Worm (Caenorhabditis elegans) whole organism, L4 larva: ENCODE results near the gene ZK1073.2.

Experiments used
- D1046.2 ChIP-seq: fragments of 200-800 bp; sonication (Bioruptor generic); IDR thresholded peaks from 2 replicates; pipeline ENCODE4 v1.3.6; 2022; ENCODE audit warnings: missing genetic modification characterization, missing compliant biosample characterization
- F44E2.7 ChIP-seq: fragments of 200-800 bp; sonication (Bioruptor generic); IDR thresholded peaks from 2 replicates; pipeline ENCODE4 v2.1.2; 2022; ENCODE audit warnings: missing genetic modification characterization, missing compliant biosample characterization
- R02D3.7 ChIP-seq: fragments of 150-350 bp; sonication (generic microtip); optimal IDR thresholded peaks from 3 replicates; lab custom pipeline; 2014; ENCODE audit warnings: missing biosample characterization, missing genetic modification characterization
- T26A8.4 ChIP-seq: fragments of 200-800 bp; sonication (Bioruptor generic); IDR thresholded peaks from 2 replicates; pipeline ENCODE4 v1.3.6; 2022; ENCODE audit warnings: missing genetic modification characterization, missing compliant biosample characterization
- ZK546.5 ChIP-seq, 2 experiments: sonication (generic microtip); optimal IDR thresholded peaks; 2 replicates each; lab custom pipeline; 2017; ENCODE audit warnings: missing biosample characterization in 2 of 2, missing genetic modification characterization in 2 of 2
- ama-1 ChIP-seq: fragments of 150-350 bp; optimal IDR thresholded peaks from 2 replicates; lab custom pipeline; 2014; ENCODE audit warnings: inconsistent platforms, mixed read lengths
- arid-1 ChIP-seq: fragments of 200-800 bp; sonication (Bioruptor generic); conservative IDR thresholded peaks from 2 replicates; pipeline ENCODE4 v1.3.6; 2022; ENCODE audit warnings: missing genetic modification reagents, missing genetic modification characterization, missing compliant biosample characterization
- ceh-20 ChIP-seq: fragments of 200-800 bp; sonication (Bioruptor generic); IDR thresholded peaks from 2 replicates; pipeline ENCODE4 v1.3.6; 2022; ENCODE audit warnings: missing genetic modification reagents, missing genetic modification characterization, missing compliant biosample characterization
- ceh-32 ChIP-seq: sonication (generic microtip); optimal IDR thresholded peaks from 2 replicates; lab custom pipeline; 2016; ENCODE audit warnings: mild to moderate bottlenecking, missing genetic modification characterization, missing compliant biosample characterization; ENCODE audit not compliant: poor library complexity
- ceh-44 ChIP-seq: fragments of 200-800 bp; sonication (Bioruptor generic); IDR thresholded peaks from 2 replicates; pipeline ENCODE4 v1.3.6; 2022; ENCODE audit warnings: missing genetic modification reagents, missing genetic modification characterization, missing compliant biosample characterization
- ces-1 ChIP-seq: fragments of 150-350 bp; sonication (generic microtip); optimal IDR thresholded peaks from 4 replicates; lab custom pipeline; 2014; ENCODE audit warnings: missing biosample characterization, missing genetic modification reagents, missing genetic modification characterization
- cey-2 ChIP-seq: sonication (generic microtip); optimal IDR thresholded peaks from 3 replicates; lab custom pipeline; 2017; ENCODE audit warnings: missing genetic modification characterization, mild to moderate bottlenecking, missing compliant biosample characterization, antibody characterized with exemption, borderline replicate concordance; ENCODE audit not compliant: insufficient read depth
- daf-19 ChIP-seq: fragments of 200-800 bp; sonication (Bioruptor generic); conservative IDR thresholded peaks from 2 replicates; pipeline ENCODE4 v1.3.6; 2022; ENCODE audit warnings: missing genetic modification characterization, missing compliant biosample characterization
- dmd-8 ChIP-seq: fragments of 200-800 bp; sonication (Bioruptor generic); IDR thresholded peaks from 2 replicates; pipeline ENCODE4 v1.3.6; 2022; ENCODE audit warnings: missing genetic modification characterization, missing compliant biosample characterization
- dmd-9 ChIP-seq: fragments of 200-800 bp; sonication (Bioruptor generic); IDR thresholded peaks from 2 replicates; pipeline ENCODE4 v1.3.6; 2022; ENCODE audit warnings: missing genetic modification reagents, missing genetic modification characterization, missing compliant biosample characterization
- duxl-1 ChIP-seq: sonication (generic microtip); optimal IDR thresholded peaks from 2 replicates; lab custom pipeline; 2016; ENCODE audit warnings: mild to moderate bottlenecking, missing genetic modification characterization, moderate library complexity, missing compliant biosample characterization; ENCODE audit not compliant: poor library complexity
- dve-1 ChIP-seq: sonication (generic microtip); optimal IDR thresholded peaks from 2 replicates; lab custom pipeline; 2017; ENCODE audit warnings: antibody characterized with exemption, mild to moderate bottlenecking, missing genetic modification characterization, missing compliant biosample characterization; ENCODE audit not compliant: insufficient read depth
- egl-27 ChIP-seq: sonication (generic microtip); optimal IDR thresholded peaks from 3 replicates; lab custom pipeline; 2017; ENCODE audit warnings: missing biosample characterization, missing genetic modification reagents, missing genetic modification characterization
- fkh-10 ChIP-seq: fragments of 150-350 bp; optimal IDR thresholded peaks from 2 replicates; lab custom pipeline; 2014; ENCODE audit warnings: missing biosample characterization, missing genetic modification reagents, missing genetic modification characterization
- gei-8 ChIP-seq: fragments of 200-800 bp; sonication (Bioruptor generic); optimal IDR thresholded peaks from 2 replicates; lab custom pipeline; 2018; ENCODE audit warnings: mild to moderate bottlenecking, missing genetic modification characterization, missing compliant biosample characterization
- lin-13 ChIP-seq: fragments of 150-350 bp; optimal IDR thresholded peaks from 2 replicates; lab custom pipeline; 2014; ENCODE audit warnings: missing biosample characterization, missing genetic modification reagents, missing genetic modification characterization
- lin-38 ChIP-seq: fragments of 200-800 bp; sonication (Bioruptor generic); IDR thresholded peaks from 2 replicates; pipeline ENCODE4 v1.3.6; 2022; ENCODE audit warnings: missing genetic modification reagents, missing genetic modification characterization, missing compliant biosample characterization
- lin-39 ChIP-seq: fragments of 150-350 bp; optimal IDR thresholded peaks from 2 replicates; lab custom pipeline; 2014; ENCODE audit warnings: missing biosample characterization, missing genetic modification reagents, missing genetic modification characterization
- lir-3 ChIP-seq: sonication (generic microtip); optimal IDR thresholded peaks from 2 replicates; lab custom pipeline; 2016; ENCODE audit warnings: mild to moderate bottlenecking, missing genetic modification characterization, missing compliant biosample characterization
- lsy-2 ChIP-seq, 2 experiments: fragments of 150-350 bp in 1 of 2; sonication (generic microtip) in 1 of 2; optimal IDR thresholded peaks; 2 replicates each; lab custom pipeline; 2014 to 2017; ENCODE audit warnings: missing biosample characterization in 2 of 2, missing genetic modification characterization in 2 of 2
- madf-9 ChIP-seq: fragments of 200-800 bp; sonication (Bioruptor generic); conservative IDR thresholded peaks from 2 replicates; pipeline ENCODE4 v1.3.6; 2022; ENCODE audit warnings: missing genetic modification reagents, missing genetic modification characterization, missing compliant biosample characterization
- mdl-1 ChIP-seq, 2 experiments: fragments of 150-350 bp in 1 of 2; sonication (generic microtip) in 1 of 2; optimal IDR thresholded peaks; 2 replicates each; lab custom pipeline; 2014 to 2017; ENCODE audit warnings: missing biosample characterization in 2 of 2, missing genetic modification characterization in 2 of 2
- mxl-2 ChIP-seq: fragments of 200-800 bp; sonication (Bioruptor generic); conservative IDR thresholded peaks from 2 replicates; pipeline ENCODE4 v1.3.6; 2022; ENCODE audit warnings: missing genetic modification reagents, missing genetic modification characterization, missing compliant biosample characterization
- nhr-102 ChIP-seq: sonication (generic microtip); optimal IDR thresholded peaks from 2 replicates; lab custom pipeline; 2016; ENCODE audit warnings: mild to moderate bottlenecking, missing genetic modification characterization, moderate library complexity, missing compliant biosample characterization
- nhr-111 ChIP-seq: fragments of 200-800 bp; sonication (Bioruptor generic); optimal IDR thresholded peaks from 2 replicates; lab custom pipeline; 2018; ENCODE audit warnings: mild to moderate bottlenecking, missing genetic modification characterization, missing compliant biosample characterization
- nhr-237 ChIP-seq: sonication (generic microtip); optimal IDR thresholded peaks from 2 replicates; lab custom pipeline; 2017; ENCODE audit warnings: missing biosample characterization, missing genetic modification characterization
- nhr-25 ChIP-seq: sonication (generic microtip); optimal IDR thresholded peaks from 2 replicates; lab custom pipeline; 2017; ENCODE audit warnings: missing genetic modification characterization, mild to moderate bottlenecking, missing compliant biosample characterization, antibody characterized with exemption, moderate library complexity, borderline replicate concordance; ENCODE audit not compliant: insufficient read depth
- nhr-28 ChIP-seq: fragments of 150-350 bp; optimal IDR thresholded peaks from 2 replicates; lab custom pipeline; 2014; ENCODE audit warnings: missing biosample characterization, missing genetic modification characterization
- nhr-42 ChIP-seq: fragments of 200-800 bp; sonication (Bioruptor generic); IDR thresholded peaks from 2 replicates; pipeline ENCODE4 v1.3.6; 2022; ENCODE audit warnings: missing genetic modification characterization, missing compliant biosample characterization
- nhr-48 ChIP-seq: sonication (generic microtip); optimal IDR thresholded peaks from 2 replicates; lab custom pipeline; 2016; ENCODE audit warnings: mild to moderate bottlenecking, missing genetic modification characterization, missing compliant biosample characterization
- nhr-76 ChIP-seq: fragments of 150-350 bp; optimal IDR thresholded peaks from 2 replicates; lab custom pipeline; 2014; ENCODE audit warnings: missing biosample characterization, missing genetic modification characterization
- pha-4 ChIP-seq, 2 experiments: fragments of 150-350 bp in 1 of 2; fragments of 200-800 bp in 1 of 2; sonication (Bioruptor generic) in 1 of 2; IDR thresholded peaks in 1 of 2; optimal IDR thresholded peaks in 1 of 2; 2 replicates each; pipeline versions ENCODE4 v1.3.6 to Lab custom; 2014 to 2022; ENCODE audit warnings: missing genetic modification characterization in 2 of 2, missing genetic modification reagents in 2 of 2, missing biosample characterization in 1 of 2, missing compliant biosample characterization in 1 of 2
- php-3 ChIP-seq: fragments of 200-800 bp; sonication (Bioruptor generic); IDR thresholded peaks from 2 replicates; pipeline ENCODE4 v1.3.6; 2022; ENCODE audit warnings: missing genetic modification reagents, missing genetic modification characterization, missing compliant biosample characterization
- pqm-1 ChIP-seq: sonication (generic microtip); optimal IDR thresholded peaks from 2 replicates; lab custom pipeline; 2017; ENCODE audit warnings: missing biosample characterization, missing genetic modification characterization
- rbr-2 ChIP-seq: sonication (generic microtip); optimal IDR thresholded peaks from 2 replicates; lab custom pipeline; 2016; ENCODE audit warnings: missing genotype, missing genetic modification characterization, missing compliant biosample characterization
- saeg-2 ChIP-seq: fragments of 200-800 bp; sonication (Bioruptor generic); IDR thresholded peaks from 2 replicates; pipeline ENCODE4 v1.3.6; 2022; ENCODE audit warnings: missing genetic modification reagents, missing genetic modification characterization, missing compliant biosample characterization
- sdz-12 ChIP-seq: fragments of 200-800 bp; sonication (Bioruptor generic); optimal IDR thresholded peaks from 2 replicates; lab custom pipeline; 2018; ENCODE audit warnings: mild to moderate bottlenecking, missing genetic modification characterization, missing compliant biosample characterization
- skn-1 ChIP-seq: fragments of 150-350 bp; optimal IDR thresholded peaks from 2 replicates; lab custom pipeline; 2014; ENCODE audit warnings: missing biosample characterization, missing genetic modification characterization
- spr-3 ChIP-seq: fragments of 200-800 bp; sonication (Bioruptor generic); optimal IDR thresholded peaks from 2 replicates; lab custom pipeline; 2018; ENCODE audit warnings: mild to moderate bottlenecking, missing genetic modification characterization, missing compliant biosample characterization
- tra-1 ChIP-seq: fragments of 200-800 bp; sonication (Bioruptor generic); IDR thresholded peaks from 2 replicates; pipeline ENCODE4 v1.3.6; 2022; ENCODE audit warnings: missing genetic modification reagents, missing genetic modification characterization, missing compliant biosample characterization
- unc-39 ChIP-seq: sonication (generic microtip); optimal IDR thresholded peaks from 2 replicates; lab custom pipeline; 2017; ENCODE audit warnings: missing biosample characterization, missing genetic modification characterization
- zag-1 ChIP-seq: fragments of 150-350 bp; optimal IDR thresholded peaks from 2 replicates; lab custom pipeline; 2014; ENCODE audit warnings: missing biosample characterization, missing genetic modification characterization
- zip-11 ChIP-seq: fragments of 200-800 bp; sonication (Bioruptor generic); IDR thresholded peaks from 2 replicates; pipeline ENCODE4 v1.3.6; 2022; ENCODE audit warnings: missing genetic modification characterization, missing compliant biosample characterization
- ztf-11 ChIP-seq: fragments of 150-350 bp; optimal IDR thresholded peaks from 2 replicates; lab custom pipeline; 2014; ENCODE audit warnings: missing biosample characterization, missing genetic modification characterization
- ztf-7 ChIP-seq: fragments of 150-350 bp; optimal IDR thresholded peaks from 2 replicates; lab custom pipeline; 2014; ENCODE audit warnings: missing biosample characterization, missing genetic modification characterization

The ZK1073.2 gene

DNA sequence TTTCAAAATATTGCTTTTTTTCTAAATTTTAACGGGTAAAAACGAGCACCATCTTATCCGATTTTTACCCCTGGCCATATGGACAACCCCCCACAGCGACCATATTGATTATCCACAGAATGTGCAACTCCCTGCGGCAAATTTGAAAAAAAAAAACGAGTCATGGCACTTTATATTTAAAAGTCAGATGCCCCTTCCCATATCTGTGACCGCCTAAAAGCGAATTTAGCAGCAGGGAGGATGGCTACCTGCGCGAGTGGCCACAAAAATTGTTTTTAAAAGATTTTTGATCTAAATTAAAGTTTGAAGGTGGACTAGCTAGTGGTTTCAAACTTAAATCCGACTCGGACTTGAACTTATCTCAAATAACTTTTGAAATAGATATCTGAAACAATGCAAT is 47.1 kb upstream of the ZK1073.2 start (continued):
- peak; percentile 99 for TF ChIP-seq fkh-10 (GFP tag; lab: Kevin White, UChicago)
- TF ChIP-seq lin-39 (tag; lab: Kevin White, UChicago), result peak; percentile 94
- peak; percentile 91 for TF ChIP-seq gei-8 (GFP tag; lab: Kevin White, UChicago)
- 0 out of 2 replicates have a peak, but pooled peaks have one; percentile 70 for TF ChIP-seq dmd-9
- peak; percentile 97 for TF ChIP-seq pha-4 (GFP tag; IDR thresholded peaks at IDR 0.05; lab: Robert Waterston, UW)
- TF ChIP-seq pha-4 (tag; optimal IDR thresholded peaks at IDR 0.05; lab: Kevin White, UChicago), result peak; percentile 81
- peak; percentile 93 for TF ChIP-seq nhr-237 (tag; lab: Kevin White, UChicago)
- TF ChIP-seq mdl-1 (tag; optimal IDR thresholded peaks at IDR 0.05; lab: Kevin White, UChicago), result peak; percentile 91 to 93
- peak; percentile 93 for TF ChIP-seq ces-1
- peak; percentile 93 for TF ChIP-seq spr-3 (GFP tag; lab: Kevin White, UChicago)
- peak; percentile 93 to 96 for TF ChIP-seq lsy-2 (tag; optimal IDR thresholded peaks at IDR 0.05; lab: Kevin White, UChicago)
- peak; percentile 84 for TF ChIP-seq nhr-76 (tag; lab: Kevin White, UChicago)
- peak; percentile 86 for TF ChIP-seq lin-38 (GFP tag; lab: Robert Waterston, UW)
- no peak for TF ChIP-seq zip-11 (GFP tag; lab: Robert Waterston, UW)
- TF ChIP-seq nhr-48, result peak; percentile 96
- TF ChIP-seq ztf-7, result peak; percentile 92
- peak; percentile 70 for TF ChIP-seq sdz-12
- 0 out of 2 replicates have a peak, but pooled peaks have one; percentile 55 for TF ChIP-seq dmd-8 (GFP tag; lab: Robert Waterston, UW)
- TF ChIP-seq zag-1 (tag; lab: Kevin White, UChicago), result peak; percentile 96
- peak; percentile 98 for TF ChIP-seq daf-19
- peak; percentile 99 for TF ChIP-seq T26A8.4 (GFP tag; lab: Robert Waterston, UW)
- peak; percentile 78 for TF ChIP-seq ztf-11 (tag; lab: Kevin White, UChicago)
- TF ChIP-seq R02D3.7, result no peak
- TF ChIP-seq ceh-44 (GFP tag; lab: Robert Waterston, UW), result peak; percentile 50; the same call in 1 of the 2 replicates
- peak; percentile 44 for TF ChIP-seq pqm-1 (tag; lab: Kevin White, UChicago)
- peak; percentile 98 for TF ChIP-seq nhr-42
- TF ChIP-seq egl-27 (tag; lab: Kevin White, UChicago), result no peak
- TF ChIP-seq ceh-32 (tag; lab: Kevin White, UChicago), result peak; percentile 86
- peak; percentile 98 for TF ChIP-seq duxl-1 (tag; lab: Kevin White, UChicago)
- no peak; the same call in 1 of the 2 replicates for TF ChIP-seq D1046.2 (GFP tag; lab: Robert Waterston, UW)
- peak; percentile 94 for TF ChIP-seq lir-3 (tag; lab: Kevin White, UChicago)
- peak; percentile 85 for TF ChIP-seq nhr-28 (tag; lab: Kevin White, UChicago)
- TF ChIP-seq skn-1 (tag; lab: Kevin White, UChicago), result no peak
- peak; percentile 99 for TF ChIP-seq nhr-102 (tag; lab: Kevin White, UChicago)
- no peak for TF ChIP-seq unc-39
- TF ChIP-seq madf-9 (GFP tag; lab: Robert Waterston, UW), result peak; percentile 94
- peak; percentile 87 for TF ChIP-seq arid-1 (GFP tag; lab: Robert Waterston, UW)
- TF ChIP-seq lin-13 (GFP tag; lab: Kevin White, UChicago), result peak; percentile 97
- TF ChIP-seq nhr-111 (GFP tag; lab: Kevin White, UChicago), result no peak
- TF ChIP-seq nhr-25, result peak; percentile 92
- TF ChIP-seq cey-2 (tag; lab: Kevin White, UChicago), result peak; percentile 40
- TF ChIP-seq ama-1, result no peak
- TF ChIP-seq tra-1 (GFP tag; lab: Robert Waterston, UW), result no peak; the same call in none of the 2 replicates
- TF ChIP-seq rbr-2, result peak; percentile 99
- no peak; the same call in none of the 2 replicates for TF ChIP-seq mxl-2
- peak; percentile 61; the same call in 1 of the 2 replicates for TF ChIP-seq F44E2.7 (GFP tag; lab: Robert Waterston, UW)
- TF ChIP-seq php-3 (GFP tag; lab: Robert Waterston, UW), result peak; percentile 97
- TF ChIP-seq dve-1, result peak; percentile 99
- TF ChIP-seq ceh-20 (GFP tag; lab: Robert Waterston, UW), result peak; percentile 97
- TF ChIP-seq saeg-2 (GFP tag; lab: Robert Waterston, UW), result peak; percentile 94
- TF ChIP-seq ZK546.5 (tag; optimal IDR thresholded peaks at IDR 0.05; lab: Kevin White, UChicago), result peak; percentile 18 to 80
